Worm (Caenorhabditis elegans) whole organism, mixed stage, embryonic: ENCODE results near the gene algn-9.

ENCODE experiments used
- ces-1 ChIP-seq: fragments of 150-350 bp; optimal IDR thresholded peaks from 2 replicates; lab custom pipeline; 2014; ENCODE audit warnings: missing biosample characterization, missing genetic modification reagents, missing genetic modification characterization
- elt-1 ChIP-seq: sonication (generic microtip); optimal IDR thresholded peaks from 2 replicates; lab custom pipeline; 2017; ENCODE audit warnings: missing genetic modification characterization, mild to moderate bottlenecking, missing compliant biosample characterization, antibody characterized with exemption, moderate library complexity, borderline replicate concordance; ENCODE audit not compliant: insufficient read depth
- lin-13 ChIP-seq: fragments of 150-350 bp; optimal IDR thresholded peaks from 2 replicates; lab custom pipeline; 2014; ENCODE audit warnings: missing biosample characterization, missing genetic modification characterization
- nhr-12 ChIP-seq: fragments of 150-350 bp; optimal IDR thresholded peaks from 2 replicates; lab custom pipeline; 2014; ENCODE audit warnings: missing biosample characterization, missing genetic modification characterization
- nhr-28 ChIP-seq: fragments of 150-350 bp; optimal IDR thresholded peaks from 2 replicates; lab custom pipeline; 2014; ENCODE audit warnings: missing biosample characterization, missing genetic modification characterization
- nhr-76 ChIP-seq: sonication (generic microtip); optimal IDR thresholded peaks from 2 replicates; lab custom pipeline; 2017; ENCODE audit warnings: missing biosample characterization, missing genetic modification characterization
- unc-62 ChIP-seq: fragments of 150-350 bp; optimal IDR thresholded peaks from 2 replicates; lab custom pipeline; 2014; ENCODE audit warnings: missing biosample characterization, missing genetic modification reagents, missing genetic modification characterization
- ztf-11 ChIP-seq: fragments of 150-350 bp; optimal IDR thresholded peaks from 2 replicates; lab custom pipeline; 2014; ENCODE audit warnings: missing biosample characterization, missing genetic modification characterization

ce11 chrII:10603560-10603959 is 19.4 kb downstream of the algn-9 start:
- no peak for TF ChIP-seq unc-62 (GFP tag; lab: Kevin White, UChicago)
- no peak for TF ChIP-seq nhr-76
- TF ChIP-seq lin-13 (tag; lab: Kevin White, UChicago): no peak
- TF ChIP-seq ces-1 (GFP tag; lab: Kevin White, UChicago): no peak
- no peak for TF ChIP-seq nhr-28 (tag; lab: Kevin White, UChicago)
- no peak for TF ChIP-seq ztf-11
- no peak for TF ChIP-seq nhr-12 (tag; lab: Kevin White, UChicago)
- no peak for TF ChIP-seq elt-1
